Worm (Caenorhabditis elegans) whole organism, midembryonic: ENCODE measurements around the gene nlp-55.

Experiments
- klf-2 ChIP-seq: fragments of 200-800 bp; sonication (Bioruptor generic); conservative IDR thresholded peaks from 2 replicates; pipeline ENCODE4 v1.3.6; 2022; ENCODE audit warnings: missing genetic modification reagents, missing genetic modification characterization, missing compliant biosample characterization
- ref-1 ChIP-seq: fragments of 200-800 bp; sonication (Bioruptor generic); conservative IDR thresholded peaks from 2 replicates; pipeline ENCODE4 v1.3.6; 2022; ENCODE audit warnings: missing genetic modification reagents, missing genetic modification characterization, missing compliant biosample characterization
- ztf-23 ChIP-seq: fragments of 200-800 bp; sonication (Bioruptor generic); IDR thresholded peaks from 2 replicates; pipeline ENCODE4 v1.3.6; 2022; ENCODE audit warnings: missing genetic modification reagents, missing genetic modification characterization, missing compliant biosample characterization

ce11 chrII:8249710-8250109, 45.5 kb downstream of the nlp-55 start:
- TF ChIP-seq klf-2 = no peak
- no peak for TF ChIP-seq ztf-23 (GFP tag; lab: Robert Waterston, UW)
- no peak for TF ChIP-seq ref-1
